Worm (Caenorhabditis elegans) whole organism, late embryonic: Measurements from ENCODE around the gene F40G9.9.

Experiments
- C08G9.2 ChIP-seq: sonication (generic microtip); optimal IDR thresholded peaks from 2 replicates; lab custom pipeline; 2016; ENCODE audit warnings: mild to moderate bottlenecking, missing genetic modification characterization, moderate library complexity, missing compliant biosample characterization
- C38D4.7 ChIP-seq: fragments of 200-800 bp; sonication (Bioruptor generic); optimal IDR thresholded peaks from 2 replicates; lab custom pipeline; 2018; ENCODE audit warnings: mild to moderate bottlenecking, missing genetic modification characterization, moderate library complexity, missing compliant biosample characterization
- F13H6.1 ChIP-seq: sonication (generic microtip); optimal IDR thresholded peaks from 2 replicates; lab custom pipeline; 2016; ENCODE audit warnings: missing genetic modification characterization, missing compliant biosample characterization
- T23F11.4 ChIP-seq: fragments of 200-800 bp; sonication (Bioruptor generic); optimal IDR thresholded peaks from 2 replicates; lab custom pipeline; 2018; ENCODE audit warnings: mild to moderate bottlenecking, missing genetic modification characterization, missing compliant biosample characterization
- ceh-18 ChIP-seq: sonication (generic microtip); optimal IDR thresholded peaks from 2 replicates; lab custom pipeline; 2016; ENCODE audit warnings: missing genetic modification characterization, missing compliant biosample characterization
- ceh-2 ChIP-seq: sonication (generic microtip); optimal IDR thresholded peaks from 2 replicates; lab custom pipeline; 2016; ENCODE audit warnings: missing genotype, missing genetic modification characterization, missing compliant biosample characterization
- ceh-30 ChIP-seq: fragments of 150-350 bp; optimal IDR thresholded peaks from 2 replicates; lab custom pipeline; 2014; ENCODE audit warnings: missing biosample characterization, missing genetic modification characterization
- ceh-31 ChIP-seq: sonication (generic microtip); optimal IDR thresholded peaks from 2 replicates; lab custom pipeline; 2016; ENCODE audit warnings: missing genetic modification characterization, missing compliant biosample characterization
- ceh-34 ChIP-seq: sonication (generic microtip); optimal IDR thresholded peaks from 2 replicates; lab custom pipeline; 2016; ENCODE audit warnings: mild to moderate bottlenecking, missing genetic modification characterization, missing compliant biosample characterization
- ceh-45 ChIP-seq: fragments of 200-800 bp; sonication (Bioruptor generic); IDR thresholded peaks from 2 replicates; pipeline ENCODE4 v1.3.6; 2022; ENCODE audit warnings: missing genetic modification reagents, missing genetic modification characterization, missing compliant biosample characterization
- ceh-48 ChIP-seq: sonication (generic microtip); optimal IDR thresholded peaks from 2 replicates; lab custom pipeline; 2016; ENCODE audit warnings: missing genetic modification characterization, inconsistent platforms, missing compliant biosample characterization
- ceh-9 ChIP-seq: sonication (generic microtip); optimal IDR thresholded peaks from 2 replicates; lab custom pipeline; 2016; ENCODE audit warnings: mild to moderate bottlenecking, missing genetic modification characterization, inconsistent platforms, missing compliant biosample characterization
- che-1 ChIP-seq: sonication (generic microtip); optimal IDR thresholded peaks from 2 replicates; lab custom pipeline; 2016; ENCODE audit warnings: mild to moderate bottlenecking, missing genetic modification characterization, missing compliant biosample characterization
- dve-1 ChIP-seq: sonication (generic microtip); optimal IDR thresholded peaks from 2 replicates; lab custom pipeline; 2017; ENCODE audit warnings: antibody characterized with exemption, mild to moderate bottlenecking, missing genetic modification characterization, missing compliant biosample characterization
- elt-2 ChIP-seq: sonication (generic microtip); optimal IDR thresholded peaks from 2 replicates; lab custom pipeline; 2016; ENCODE audit warnings: missing genetic modification reagents, missing genetic modification characterization, missing compliant biosample characterization
- elt-4 ChIP-seq: sonication (generic microtip); optimal IDR thresholded peaks from 2 replicates; lab custom pipeline; 2016; ENCODE audit warnings: missing genetic modification characterization, missing compliant biosample characterization
- fkh-10 ChIP-seq: fragments of 150-350 bp; optimal IDR thresholded peaks from 2 replicates; lab custom pipeline; 2014; ENCODE audit warnings: missing biosample characterization, missing genetic modification reagents, missing genetic modification characterization
- fkh-6 ChIP-seq: sonication (generic microtip); optimal IDR thresholded peaks from 2 replicates; lab custom pipeline; 2016; ENCODE audit warnings: missing genetic modification characterization, missing compliant biosample characterization
- gmeb-2 ChIP-seq: sonication (generic microtip); optimal IDR thresholded peaks from 2 replicates; lab custom pipeline; 2016; ENCODE audit warnings: missing genetic modification characterization, inconsistent platforms, missing compliant biosample characterization
- hlh-13 ChIP-seq: fragments of 200-800 bp; sonication (Bioruptor generic); optimal IDR thresholded peaks from 2 replicates; lab custom pipeline; 2018; ENCODE audit warnings: mild to moderate bottlenecking, missing genetic modification characterization, missing compliant biosample characterization
- hlh-30 ChIP-seq: sonication (generic microtip); optimal IDR thresholded peaks from 2 replicates; lab custom pipeline; 2017; ENCODE audit warnings: antibody characterized with exemption, missing genetic modification characterization, missing compliant biosample characterization; ENCODE audit not compliant: insufficient read depth
- hlh-8 ChIP-seq: sonication (generic microtip); optimal IDR thresholded peaks from 2 replicates; lab custom pipeline; 2016; ENCODE audit warnings: missing genotype, missing genetic modification characterization, missing compliant biosample characterization
- mec-3 ChIP-seq: sonication (generic microtip); optimal IDR thresholded peaks from 2 replicates; lab custom pipeline; 2016; ENCODE audit warnings: borderline replicate concordance, missing genetic modification characterization, missing compliant biosample characterization
- nfya-1 ChIP-seq: sonication (generic microtip); optimal IDR thresholded peaks from 2 replicates; lab custom pipeline; 2017; ENCODE audit warnings: missing genetic modification characterization, mild to moderate bottlenecking, missing compliant biosample characterization, antibody characterized with exemption, moderate library complexity
- nhr-232 ChIP-seq: sonication (generic microtip); optimal IDR thresholded peaks from 2 replicates; lab custom pipeline; 2016; ENCODE audit warnings: missing genetic modification characterization, missing compliant biosample characterization
- pag-3 ChIP-seq: sonication (generic microtip); optimal IDR thresholded peaks from 2 replicates; lab custom pipeline; 2016; ENCODE audit warnings: missing compliant biosample characterization, missing genetic modification characterization, borderline replicate concordance
- pax-1 ChIP-seq: fragments of 150-350 bp; optimal IDR thresholded peaks from 2 replicates; lab custom pipeline; 2014; ENCODE audit warnings: missing biosample characterization, missing genetic modification characterization
- rnt-1 ChIP-seq: sonication (generic microtip); optimal IDR thresholded peaks from 2 replicates; lab custom pipeline; 2016; ENCODE audit warnings: missing genetic modification characterization, missing compliant biosample characterization
- sdc-2 ChIP-seq: sonication (generic microtip); optimal IDR thresholded peaks from 2 replicates; lab custom pipeline; 2016; ENCODE audit warnings: missing genotype, missing genetic modification characterization, missing compliant biosample characterization
- sox-4 ChIP-seq: sonication (generic microtip); optimal IDR thresholded peaks from 2 replicates; lab custom pipeline; 2017; ENCODE audit warnings: mild to moderate bottlenecking, missing genetic modification characterization, inconsistent platforms, missing compliant biosample characterization
- tbx-2 ChIP-seq: sonication (generic microtip); optimal IDR thresholded peaks from 2 replicates; lab custom pipeline; 2016; ENCODE audit warnings: missing genetic modification characterization, missing compliant biosample characterization
- tbx-7 ChIP-seq: sonication (generic microtip); optimal IDR thresholded peaks from 2 replicates; lab custom pipeline; 2016; ENCODE audit warnings: missing genotype, missing genetic modification characterization, missing compliant biosample characterization
- unc-3 ChIP-seq, 2 experiments: fragments of 200-800 bp in 1 of 2; sonication (Bioruptor generic) in 1 of 2; sonication (generic microtip) in 1 of 2; conservative IDR thresholded peaks in 1 of 2; optimal IDR thresholded peaks in 1 of 2; 2 replicates each; pipeline versions ENCODE4 v1.3.6 to Lab custom; 2016 to 2022; ENCODE audit warnings: missing compliant biosample characterization in 2 of 2, missing genetic modification characterization in 2 of 2, missing genetic modification reagents in 1 of 2
- unc-42 ChIP-seq: sonication (generic microtip); optimal IDR thresholded peaks from 2 replicates; lab custom pipeline; 2016; ENCODE audit warnings: missing genotype, missing genetic modification characterization, missing compliant biosample characterization
- unc-86 ChIP-seq: sonication (generic microtip); optimal IDR thresholded peaks from 2 replicates; lab custom pipeline; 2016; ENCODE audit warnings: missing genetic modification characterization, missing compliant biosample characterization
- zip-5 ChIP-seq: sonication (generic microtip); optimal IDR thresholded peaks from 2 replicates; lab custom pipeline; 2016; ENCODE audit warnings: missing genetic modification characterization, missing compliant biosample characterization

Gene F40G9.9

DNA sequence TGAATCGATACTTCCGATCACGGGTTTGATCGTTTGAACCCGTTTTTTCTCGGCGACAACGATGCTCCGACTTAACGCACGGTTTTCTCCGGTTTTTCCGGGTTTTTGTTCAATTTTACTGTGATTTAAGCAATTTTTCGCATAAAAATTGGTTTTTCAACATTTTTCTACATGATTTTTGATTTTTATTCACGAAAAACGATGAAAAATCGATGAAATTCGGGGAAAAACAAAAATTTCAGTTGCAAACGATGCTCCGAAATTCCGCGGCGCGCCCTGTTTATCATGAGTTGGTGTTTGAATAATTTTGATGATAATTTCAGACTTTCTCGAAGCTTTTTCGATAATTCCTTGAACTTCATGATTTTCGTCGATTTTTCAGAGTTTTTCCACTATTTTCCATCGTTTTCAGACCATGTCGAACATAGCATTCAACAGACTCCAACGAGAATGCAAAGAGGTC is 16.9 kb upstream of the F40G9.9 start, which contains the start of gene ubc-20:
Gene ubc-20, plus strand, starts transcription at position 413 of the 463 bp plus-strand sequence.
- TF ChIP-seq ceh-48 (tag; lab: Kevin White, UChicago) (peak; percentile 53), fkh-10 (GFP tag; lab: Kevin White, UChicago) (no peak)

ce11 chrIII:187829-188228 is 16.3 kb upstream of the F40G9.9 start, which contains the start of gene mxl-2:
TSS of gene mxl-2 (minus strand) at chrIII:188131.
- TF ChIP-seq ceh-30 (tag; lab: Kevin White, UChicago) (no peak), C38D4.7 (no peak), hlh-8 (tag; lab: Kevin White, UChicago) (no peak), hlh-30 (tag; lab: Kevin White, UChicago) (no peak), C08G9.2 (tag; lab: Kevin White, UChicago) (no peak), ceh-34 (no peak), sox-4 (tag; lab: Kevin White, UChicago) (no peak), fkh-6 (tag; lab: Kevin White, UChicago) (no peak), nhr-232 (tag; lab: Kevin White, UChicago) (no peak), ceh-18 (tag; lab: Kevin White, UChicago) (no peak), sdc-2 (tag; lab: Kevin White, UChicago) (no peak), nfya-1 (no peak), F13H6.1 (tag; lab: Kevin White, UChicago) (no peak), dve-1 (tag; lab: Kevin White, UChicago) (no peak), unc-42 (tag; lab: Kevin White, UChicago) (no peak)

DNA sequence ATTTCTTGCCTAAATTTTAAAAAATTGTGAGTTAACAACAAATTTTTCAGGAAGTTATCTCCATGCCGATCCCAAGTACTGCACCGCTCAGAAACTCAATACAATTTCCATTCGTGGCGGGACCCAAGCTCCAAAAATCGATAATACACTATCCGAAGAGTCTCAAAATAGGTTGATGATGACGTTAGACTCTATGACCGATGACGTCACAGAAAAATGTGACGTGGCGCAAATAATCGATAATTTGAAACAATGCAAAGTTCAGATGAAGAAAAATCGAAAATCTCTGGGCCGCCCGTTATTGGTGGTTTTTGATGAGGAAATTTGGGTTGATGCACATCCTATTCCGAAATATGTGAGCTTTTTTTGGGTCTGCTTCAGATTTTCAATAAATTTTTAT is 12.8 kb upstream of the F40G9.9 start:
- TF ChIP-seq tbx-2 (tag; lab: Kevin White, UChicago) (no peak), ceh-31 (no peak), ceh-45 (no peak), ceh-2 (tag; lab: Kevin White, UChicago) (no peak), rnt-1 (tag; lab: Kevin White, UChicago) (no peak), pag-3 (tag; lab: Kevin White, UChicago) (no peak), elt-4 (tag; lab: Kevin White, UChicago) (no peak), elt-2 (tag; lab: Kevin White, UChicago) (no peak), gmeb-2 (tag; lab: Kevin White, UChicago) (no peak), ceh-34 (no peak), mec-3 (no peak), tbx-7 (tag; lab: Kevin White, UChicago) (no peak), ceh-9 (tag; lab: Kevin White, UChicago) (no peak), che-1 (tag; lab: Kevin White, UChicago) (no peak), T23F11.4 (GFP tag; lab: Kevin White, UChicago) (no peak), ceh-18 (tag; lab: Kevin White, UChicago) (no peak), pax-1 (tag; lab: Kevin White, UChicago) (no peak), hlh-13 (GFP tag; lab: Kevin White, UChicago) (no peak)

DNA sequence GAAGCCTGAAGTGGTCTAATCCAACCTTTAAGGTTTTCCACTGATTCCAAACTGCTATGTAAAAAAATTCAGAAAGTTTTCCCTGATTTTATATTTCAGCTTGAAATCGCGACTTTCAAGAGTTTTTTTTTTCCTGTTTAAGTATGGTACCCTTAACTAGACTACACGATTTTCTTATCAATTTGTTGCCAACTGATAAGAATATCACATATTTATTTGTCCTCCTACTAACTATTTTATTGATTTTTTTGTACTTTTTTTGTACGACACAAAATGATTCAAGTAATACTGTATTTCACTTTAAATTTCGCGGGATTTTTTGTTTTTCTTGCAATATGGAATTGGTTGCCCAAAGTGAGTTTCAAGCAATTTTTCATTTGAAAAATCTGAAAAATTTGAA is 11.6 kb upstream of the F40G9.9 start:
- TF ChIP-seq sox-4 (tag; lab: Kevin White, UChicago) (no peak), elt-2 (tag; lab: Kevin White, UChicago) (peak; percentile 70)

- TF ChIP-seq ceh-2 (tag; lab: Kevin White, UChicago) (no peak), zip-5 (tag; lab: Kevin White, UChicago) (no peak), hlh-13 (GFP tag; lab: Kevin White, UChicago) (no peak), unc-86 (tag; lab: Kevin White, UChicago) (no peak), unc-3 (GFP tag; conservative IDR thresholded peaks at IDR 0.05; lab: Robert Waterston, UW) (no peak), unc-3 (tag; optimal IDR thresholded peaks at IDR 0.05; lab: Kevin White, UChicago) (no peak)
Observed at ce11 chrIII:182080-182479, 10.6 kb upstream of the F40G9.9 start, which contains the start of gene F40G9.15. TSS of gene F40G9.15 (plus strand) at chrIII:182380.
